Worm (Caenorhabditis elegans) whole organism, young adult: Measurements from ENCODE around the gene sym-4.

ENCODE experiments used
- F49E8.2 ChIP-seq: sonication (generic microtip); optimal IDR thresholded peaks from 3 replicates; lab custom pipeline; 2017; ENCODE audit warnings: missing genetic modification characterization, mild to moderate bottlenecking, missing compliant biosample characterization, antibody characterized with exemption, moderate library complexity; ENCODE audit not compliant: insufficient read depth
- athp-1 ChIP-seq: sonication (generic microtip); optimal IDR thresholded peaks from 2 replicates; lab custom pipeline; 2017; ENCODE audit warnings: mild to moderate bottlenecking, missing genetic modification characterization, missing compliant biosample characterization
- attf-3 ChIP-seq: fragments of 200-800 bp; sonication (Bioruptor generic); conservative IDR thresholded peaks from 2 replicates; pipeline ENCODE4 v1.3.6; 2022; ENCODE audit warnings: missing genetic modification reagents, missing genetic modification characterization, missing compliant biosample characterization
- bed-1 ChIP-seq: fragments of 200-800 bp; sonication (Bioruptor generic); IDR thresholded peaks from 2 replicates; pipeline ENCODE4 v1.3.6; 2022; ENCODE audit warnings: missing genetic modification reagents, missing genetic modification characterization, missing compliant biosample characterization
- lin-40 ChIP-seq: sonication (generic microtip); optimal IDR thresholded peaks from 2 replicates; lab custom pipeline; 2016; ENCODE audit warnings: missing genetic modification characterization, mild to moderate bottlenecking, missing compliant biosample characterization, missing genotype, missing genetic modification reagents
- lin-54 ChIP-seq: fragments of 200-800 bp; sonication (Bioruptor generic); optimal IDR thresholded peaks from 2 replicates; lab custom pipeline; 2018; ENCODE audit warnings: mild to moderate bottlenecking, missing genetic modification characterization, missing compliant biosample characterization
- mxl-1 ChIP-seq: sonication (generic microtip); optimal IDR thresholded peaks from 2 replicates; lab custom pipeline; 2016; ENCODE audit warnings: missing genetic modification characterization, missing compliant biosample characterization
- nhr-120 ChIP-seq: fragments of 200-800 bp; sonication (Bioruptor generic); IDR thresholded peaks from 2 replicates; pipeline ENCODE4 v1.3.6; 2022; ENCODE audit warnings: missing genetic modification characterization, missing compliant biosample characterization
- pha-4 ChIP-seq: fragments of 150-350 bp; sonication (generic microtip); optimal IDR thresholded peaks from 2 replicates; lab custom pipeline; 2014; ENCODE audit warnings: missing biosample characterization, missing genetic modification reagents, missing genetic modification characterization
- repo-1 ChIP-seq: sonication (generic microtip); optimal IDR thresholded peaks from 2 replicates; lab custom pipeline; 2017; ENCODE audit warnings: mild to moderate bottlenecking, missing genetic modification characterization, missing compliant biosample characterization

ce11 chrX:14132677-14133076, 36.7 kb downstream of the sym-4 start:
- TF ChIP-seq attf-3 (GFP tag; lab: Robert Waterston, UW) (no peak), repo-1 (no peak), mxl-1 (tag; lab: Kevin White, UChicago) (no peak), nhr-120 (no peak), lin-40 (tag; lab: Kevin White, UChicago) (no peak), bed-1 (GFP tag; lab: Robert Waterston, UW) (no peak), athp-1 (tag; lab: Kevin White, UChicago) (no peak), pha-4 (tag; lab: Kevin White, UChicago) (no peak), F49E8.2 (tag; lab: Kevin White, UChicago) (no peak), lin-54 (GFP tag; lab: Kevin White, UChicago) (no peak)
